Worm (Caenorhabditis elegans) whole organism, L3 larva: ENCODE measurements around the gene T08B1.4.

ENCODE experiments used
- egl-5 ChIP-seq: fragments of 150-350 bp; optimal IDR thresholded peaks from 2 replicates; lab custom pipeline; 2017; ENCODE audit warnings: missing biosample characterization, missing genetic modification reagents, missing genetic modification characterization, inconsistent platforms
- nhr-77 ChIP-seq: fragments of 150-350 bp; optimal IDR thresholded peaks from 2 replicates; lab custom pipeline; 2014; ENCODE audit warnings: missing biosample characterization, missing genetic modification characterization

ce11 chrV:1968809-1969208 is 10.3 kb upstream of the T08B1.4 start:
- TF ChIP-seq nhr-77 (no peak), egl-5 (no peak)
